Fruit fly (Drosophila melanogaster) whole organism, embryonic: ENCODE results near the gene nuf.

Experiments
- Atf6 ChIP-seq: fragments of 200-800 bp; sonication (Bioruptor generic); IDR thresholded peaks from 2 replicates; pipeline ENCODE4 v1.3.6; 2022; ENCODE audit warnings: missing biosample characterization, missing genetic modification characterization
- CG1024 ChIP-seq: fragments of 200-800 bp; sonication (Bioruptor generic); IDR thresholded peaks from 2 replicates; pipeline ENCODE4 v1.3.6; 2022; ENCODE audit warnings: missing biosample characterization, missing genetic modification characterization
- CG10267 ChIP-seq: fragments of 200-800 bp; sonication (Bioruptor generic); optimal IDR thresholded peaks from 2 replicates; lab custom pipeline; 2018; ENCODE audit warnings: missing biosample characterization, mild to moderate bottlenecking, missing genetic modification characterization, moderate library complexity
- CG10543 ChIP-seq: fragments of 200-800 bp; sonication (Bioruptor generic); optimal IDR thresholded peaks from 3 replicates; lab custom pipeline; 2017; ENCODE audit warnings: missing biosample characterization, mild to moderate bottlenecking, missing genetic modification characterization, moderate library complexity
- CG10654 ChIP-seq: fragments of 200-800 bp; sonication (Bioruptor generic); optimal IDR thresholded peaks from 2 replicates; lab custom pipeline; 2016; ENCODE audit warnings: missing biosample characterization, missing genetic modification characterization
- CG11504 ChIP-seq: fragments of 200-800 bp; sonication (Bioruptor generic); optimal IDR thresholded peaks from 3 replicates; lab custom pipeline; 2019; ENCODE audit warnings: missing biosample characterization, mild to moderate bottlenecking, missing genetic modification characterization, moderate library complexity
- CG11560 ChIP-seq: fragments of 200-800 bp; sonication (Bioruptor generic); IDR thresholded peaks from 3 replicates; pipeline ENCODE4 v1.3.6; 2022; ENCODE audit warnings: missing biosample characterization, missing genetic modification characterization
- CG12155 ChIP-seq: fragments of 200-800 bp; sonication (Bioruptor generic); optimal IDR thresholded peaks from 3 replicates; lab custom pipeline; 2016; ENCODE audit warnings: missing biosample characterization, missing genetic modification characterization
- CG12299 ChIP-seq: fragments of 200-800 bp; sonication (Bioruptor generic); optimal IDR thresholded peaks from 2 replicates; lab custom pipeline; 2018; ENCODE audit warnings: missing biosample characterization, mild to moderate bottlenecking, missing genetic modification characterization
- CG12744 ChIP-seq: fragments of 200-800 bp; sonication (Bioruptor generic); optimal IDR thresholded peaks from 2 replicates; lab custom pipeline; 2016; ENCODE audit warnings: missing biosample characterization, missing genetic modification characterization
- CG14014 ChIP-seq: fragments of 200-800 bp; sonication (Bioruptor generic); IDR thresholded peaks from 2 replicates; pipeline ENCODE4 v1.3.6; 2022; ENCODE audit warnings: missing biosample characterization, missing genetic modification characterization
- CG16779 ChIP-seq: fragments of 200-800 bp; sonication (Bioruptor generic); IDR thresholded peaks from 2 replicates; pipeline ENCODE4 v1.3.6; 2022; ENCODE audit warnings: missing biosample characterization, missing genetic modification characterization
- CG1792 ChIP-seq: fragments of 200-800 bp; sonication (Bioruptor generic); optimal IDR thresholded peaks from 2 replicates; lab custom pipeline; 2016; ENCODE audit warnings: missing biosample characterization, missing genetic modification characterization
- CG2199 ChIP-seq: fragments of 200-800 bp; sonication (Bioruptor generic); IDR thresholded peaks from 3 replicates; pipeline ENCODE4 v1.3.6; 2022; ENCODE audit warnings: missing biosample characterization, missing genetic modification characterization
- CG31365 ChIP-seq: fragments of 200-800 bp; sonication (Bioruptor generic); optimal IDR thresholded peaks from 2 replicates; lab custom pipeline; 2018; ENCODE audit warnings: missing biosample characterization, mild to moderate bottlenecking, missing genetic modification characterization
- CG3726 ChIP-seq: fragments of 200-800 bp; sonication (Bioruptor generic); IDR thresholded peaks from 3 replicates; pipeline ENCODE4, ENCODE4 v1.3.6; 2022; ENCODE audit warnings: missing biosample characterization, missing genetic modification characterization
- CG4282 ChIP-seq: fragments of 200-800 bp; sonication (Bioruptor generic); optimal IDR thresholded peaks from 2 replicates; lab custom pipeline; 2016; ENCODE audit warnings: missing biosample characterization, missing genetic modification characterization
- CG8765 ChIP-seq: fragments of 200-800 bp; sonication (Bioruptor generic); IDR thresholded peaks from 2 replicates; pipeline ENCODE4 v1.3.6; 2022; ENCODE audit warnings: missing biosample characterization, missing genetic modification characterization
- CG8944 ChIP-seq: fragments of 200-800 bp; sonication (Bioruptor generic); optimal IDR thresholded peaks from 3 replicates; lab custom pipeline; 2016; ENCODE audit warnings: missing biosample characterization, missing genetic modification characterization
- CTCF ChIP-seq: fragments of 200-800 bp; sonication (Bioruptor generic); optimal IDR thresholded peaks from 2 replicates; lab custom pipeline; 2017; ENCODE audit warnings: missing biosample characterization, mild to moderate bottlenecking, missing genetic modification characterization, moderate library complexity
- CkIIα-i1 ChIP-seq: fragments of 200-800 bp; sonication (Bioruptor generic); IDR thresholded peaks from 2 replicates; pipeline ENCODE4 v1.3.6; 2022; ENCODE audit warnings: missing biosample characterization, missing genetic modification characterization
- D19B ChIP-seq: fragments of 200-800 bp; sonication (Bioruptor generic); optimal IDR thresholded peaks from 2 replicates; lab custom pipeline; 2017; ENCODE audit warnings: missing biosample characterization, mild to moderate bottlenecking, missing genetic modification characterization
- Dad ChIP-seq: fragments of 200-800 bp; sonication (Bioruptor generic); optimal IDR thresholded peaks from 3 replicates; lab custom pipeline; 2016; ENCODE audit warnings: missing biosample characterization, missing genetic modification characterization
- GATAe ChIP-seq: fragments of 200-800 bp; sonication (Bioruptor generic); conservative IDR thresholded peaks from 2 replicates; pipeline ENCODE4 v1.3.6; 2022; ENCODE audit warnings: missing biosample characterization, missing genetic modification characterization
- HmgZ ChIP-seq: fragments of 200-800 bp; sonication (Bioruptor generic); optimal IDR thresholded peaks from 2 replicates; lab custom pipeline; 2018; ENCODE audit warnings: missing biosample characterization, mild to moderate bottlenecking, missing genetic modification characterization
- MTF-1 ChIP-seq: fragments of 200-800 bp; sonication (Bioruptor generic); optimal IDR thresholded peaks from 2 replicates; lab custom pipeline; 2018; ENCODE audit warnings: missing biosample characterization, mild to moderate bottlenecking, missing genetic modification characterization, borderline replicate concordance
- NC2β ChIP-seq: fragments of 200-800 bp; sonication (Bioruptor generic); optimal IDR thresholded peaks from 2 replicates; lab custom pipeline; 2016; ENCODE audit warnings: missing biosample characterization, missing genetic modification characterization
- Nf-YC ChIP-seq: fragments of 200-800 bp; optimal IDR thresholded peaks from 3 replicates; lab custom pipeline; 2019; ENCODE audit warnings: missing biosample characterization, mild to moderate bottlenecking, missing genetic modification characterization, moderate library complexity
- Poxn ChIP-seq: fragments of 200-800 bp; sonication (Bioruptor generic); IDR thresholded peaks from 2 replicates; pipeline ENCODE4 v1.3.6; 2022; ENCODE audit warnings: missing biosample characterization, missing genetic modification characterization
- Rfx ChIP-seq: fragments of 200-800 bp; sonication (Bioruptor generic); IDR thresholded peaks from 2 replicates; pipeline ENCODE4 v1.3.6; 2022; ENCODE audit warnings: missing biosample characterization, missing genetic modification characterization
- Scr ChIP-seq: fragments of 200-800 bp; sonication (Bioruptor generic); IDR thresholded peaks from 2 replicates; pipeline ENCODE4 v1.3.6; 2022; ENCODE audit warnings: missing biosample characterization, missing genetic modification characterization; ENCODE audit not compliant: partially characterized antibody
- Side ChIP-seq: fragments of 200-800 bp; sonication (Bioruptor generic); optimal IDR thresholded peaks from 2 replicates; lab custom pipeline; 2016; ENCODE audit warnings: missing biosample characterization, missing genetic modification characterization
- Spps ChIP-seq: fragments of 200-800 bp; sonication (Bioruptor generic); optimal IDR thresholded peaks from 2 replicates; lab custom pipeline; 2018; ENCODE audit warnings: missing biosample characterization, mild to moderate bottlenecking, missing genetic modification characterization
- Taf1 ChIP-seq: fragments of 200-800 bp; sonication (Bioruptor generic); IDR thresholded peaks from 2 replicates; pipeline ENCODE4 v1.3.6; 2022; ENCODE audit warnings: missing biosample characterization, missing genetic modification characterization
- al ChIP-seq: fragments of 200-800 bp; sonication (Bioruptor generic); IDR thresholded peaks from 2 replicates; pipeline ENCODE4 v1.3.6; 2022; ENCODE audit warnings: missing biosample characterization, missing genetic modification characterization
- cato ChIP-seq: fragments of 200-800 bp; sonication (Bioruptor generic); optimal IDR thresholded peaks from 2 replicates; lab custom pipeline; 2016; ENCODE audit warnings: missing biosample characterization, missing genetic modification characterization, borderline replicate concordance
- chinmo ChIP-seq: fragments of 200-800 bp; sonication (Bioruptor generic); IDR thresholded peaks from 4 replicates; pipeline ENCODE4 v1.3.6; 2022; ENCODE audit warnings: missing biosample characterization, missing genetic modification characterization; ENCODE audit not compliant: partially characterized antibody
- ems ChIP-seq: fragments of 200-800 bp; sonication (Bioruptor generic); optimal IDR thresholded peaks from 3 replicates; lab custom pipeline; 2016; ENCODE audit warnings: missing biosample characterization, missing genetic modification characterization
- fd3F ChIP-seq: fragments of 200-800 bp; sonication (Bioruptor generic); optimal IDR thresholded peaks from 2 replicates; lab custom pipeline; 2018; ENCODE audit warnings: missing biosample characterization, mild to moderate bottlenecking, missing genetic modification characterization, moderate library complexity
- fru ChIP-seq: fragments of >200 bp; optimal IDR thresholded peaks from 2 replicates; lab custom pipeline; 2017
- ftz-f1 ChIP-seq: fragments of 200-800 bp; sonication (Bioruptor generic); optimal IDR thresholded peaks from 2 replicates; lab custom pipeline; 2016; ENCODE audit warnings: missing biosample characterization, missing genetic modification characterization
- gce ChIP-seq: fragments of 200-800 bp; sonication (Bioruptor generic); IDR thresholded peaks from 3 replicates; pipeline ENCODE4 v1.3.6; 2022; ENCODE audit warnings: missing biosample characterization, missing genetic modification characterization
- gcm2 ChIP-seq: fragments of 200-800 bp; sonication (Bioruptor generic); optimal IDR thresholded peaks from 2 replicates; lab custom pipeline; 2016; ENCODE audit warnings: missing biosample characterization, missing genetic modification characterization
- hb ChIP-seq: fragments of 200-800 bp; sonication (Bioruptor generic); IDR thresholded peaks from 3 replicates; pipeline ENCODE4 v1.3.6; 2022; ENCODE audit warnings: missing biosample characterization, missing genetic modification characterization; ENCODE audit not compliant: partially characterized antibody
- nerfin-1 ChIP-seq: fragments of 200-800 bp; sonication (Bioruptor generic); optimal IDR thresholded peaks from 3 replicates; lab custom pipeline; 2019; ENCODE audit warnings: missing biosample characterization, mild to moderate bottlenecking, missing genetic modification characterization, moderate library complexity
- nmo ChIP-seq: fragments of 200-800 bp; sonication (Bioruptor generic); optimal IDR thresholded peaks from 2 replicates; lab custom pipeline; 2018; ENCODE audit warnings: missing biosample characterization, mild to moderate bottlenecking, missing genetic modification characterization, moderate library complexity
- odd ChIP-seq: fragments of 200-800 bp; sonication (Bioruptor generic); optimal IDR thresholded peaks from 2 replicates; lab custom pipeline; 2017; ENCODE audit warnings: missing biosample characterization, mild to moderate bottlenecking, missing genetic modification characterization
- onecut ChIP-seq: fragments of 200-800 bp; sonication (Bioruptor generic); IDR thresholded peaks from 2 replicates; pipeline ENCODE4 v1.3.6; 2022; ENCODE audit warnings: missing biosample characterization, missing genetic modification characterization
- pzg ChIP-seq: fragments of 200-800 bp; sonication (Bioruptor generic); optimal IDR thresholded peaks from 3 replicates; lab custom pipeline; 2018; ENCODE audit warnings: missing biosample characterization, mild to moderate bottlenecking, missing genetic modification characterization, moderate library complexity
- sima ChIP-seq: fragments of 200-800 bp; sonication (Bioruptor generic); optimal IDR thresholded peaks from 2 replicates; lab custom pipeline; 2016; ENCODE audit warnings: missing biosample characterization, missing genetic modification characterization
- slp2 ChIP-seq: fragments of 200-800 bp; sonication (Bioruptor generic); optimal IDR thresholded peaks from 2 replicates; lab custom pipeline; 2016; ENCODE audit warnings: missing biosample characterization, missing genetic modification characterization
- sob ChIP-seq: fragments of 200-800 bp; sonication (Bioruptor generic); IDR thresholded peaks from 2 replicates; pipeline ENCODE4 v1.3.6; 2022; ENCODE audit warnings: missing biosample characterization, missing genetic modification characterization
- unpg ChIP-seq: fragments of 200-800 bp; sonication (Bioruptor generic); optimal IDR thresholded peaks from 3 replicates; lab custom pipeline; 2018; ENCODE audit warnings: missing biosample characterization, mild to moderate bottlenecking, missing genetic modification characterization, moderate library complexity
- yki ChIP-seq: fragments of >200 bp; optimal IDR thresholded peaks from 3 replicates; lab custom pipeline; 2018
- z ChIP-seq: fragments of 200-800 bp; sonication (Bioruptor generic); IDR thresholded peaks from 3 replicates; pipeline ENCODE4 v1.3.6; 2022; ENCODE audit warnings: missing biosample characterization, missing genetic modification characterization

Gene nuf

dm6 chr3L:14212300-14212893, 21.7 kb downstream of the nuf start (continued):
- no peak for TF ChIP-seq D19B (GFP tag; lab: Kevin White, UChicago)
- TF ChIP-seq CkIIα-i1 (GFP tag; lab: Robert Waterston, UW): no peak
- no peak for TF ChIP-seq odd (GFP tag; lab: Kevin White, UChicago)
- TF ChIP-seq Atf6 (GFP tag; lab: Robert Waterston, UW): no peak
- peak; percentile 19 for TF ChIP-seq Nf-YC (tag; lab: Kevin White, UChicago)
- no peak for TF ChIP-seq cato (GFP tag; lab: Kevin White, UChicago)
- no peak for TF ChIP-seq CG10654
- peak; percentile 11 for TF ChIP-seq CG11504
- TF ChIP-seq chinmo (GFP tag; lab: Robert Waterston, UW): 0 out of 4 replicates have a peak, but pooled peaks have one; percentile 3
- no peak for TF ChIP-seq Taf1 (GFP tag; lab: Robert Waterston, UW)
- TF ChIP-seq CG2199 (GFP tag; lab: Robert Waterston, UW): peak; percentile 61; the same call in 1 of the 3 replicates
- no peak for TF ChIP-seq al (GFP tag; lab: Robert Waterston, UW)
- TF ChIP-seq sima (GFP tag; lab: Kevin White, UChicago): no peak
- TF ChIP-seq z (GFP tag; lab: Robert Waterston, UW): no peak
- TF ChIP-seq yki (lab: Kevin White, UChicago): peak; percentile 6
- TF ChIP-seq Spps (tag; lab: Kevin White, UChicago): no peak
- TF ChIP-seq CG14014 (GFP tag; lab: Robert Waterston, UW): no peak
- no peak for TF ChIP-seq slp2 (GFP tag; lab: Kevin White, UChicago)
- TF ChIP-seq gcm2 (GFP tag; lab: Kevin White, UChicago): no peak
- TF ChIP-seq CG11560 (tag; lab: Robert Waterston, UW): no peak
- TF ChIP-seq fd3F: no peak
- peak; percentile 31 for TF ChIP-seq Scr
- TF ChIP-seq Rfx: no peak
- TF ChIP-seq CG31365 (tag; lab: Kevin White, UChicago): no peak
- TF ChIP-seq ftz-f1 (GFP tag; lab: Kevin White, UChicago): no peak
- TF ChIP-seq CG1024 (GFP tag; lab: Robert Waterston, UW): no peak
- TF ChIP-seq pzg: peak; percentile 6
- TF ChIP-seq CTCF: peak; percentile 86
- no peak for TF ChIP-seq CG16779 (GFP tag; lab: Robert Waterston, UW)
- TF ChIP-seq GATAe (GFP tag; lab: Robert Waterston, UW): no peak
- peak; percentile 28 for TF ChIP-seq CG10267
- TF ChIP-seq nerfin-1 (tag; lab: Kevin White, UChicago): no peak
- no peak for TF ChIP-seq CG8944 (GFP tag; lab: Kevin White, UChicago)
- TF ChIP-seq Dad (GFP tag; lab: Kevin White, UChicago): no peak
- TF ChIP-seq CG12299: no peak
- TF ChIP-seq CG3726 (GFP tag; lab: Robert Waterston, UW): no peak
- TF ChIP-seq sob: no peak
- TF ChIP-seq fru: no peak
- TF ChIP-seq HmgZ: peak; percentile 12

dm6 chr3L:14216140-14216539, 25.5 kb downstream of the nuf start:
- TF ChIP-seq gce (GFP tag; lab: Robert Waterston, UW) (no peak), Poxn (GFP tag; lab: Robert Waterston, UW) (no peak), CG4282 (GFP tag; lab: Kevin White, UChicago) (no peak), Side (no peak), hb (no peak), onecut (GFP tag; lab: Robert Waterston, UW) (peak; percentile 69), NC2β (no peak), CG12155 (GFP tag; lab: Kevin White, UChicago) (no peak), nmo (no peak), CG10543 (GFP tag; lab: Kevin White, UChicago) (no peak), CG1792 (GFP tag; lab: Kevin White, UChicago) (no peak), chinmo (GFP tag; lab: Robert Waterston, UW) (0 out of 4 replicates have a peak, but pooled peaks have one; percentile 15), unpg (GFP tag; lab: Kevin White, UChicago) (no peak), CG12744 (GFP tag; lab: Kevin White, UChicago) (no peak), ems (GFP tag; lab: Kevin White, UChicago) (no peak), CG8765 (GFP tag; lab: Robert Waterston, UW) (no peak), MTF-1 (GFP tag; lab: Kevin White, UChicago) (no peak)
